Fruit fly (Drosophila melanogaster) whole organism: Measurements from ENCODE around the gene Phae2.

Experiments
- CG8478 ChIP-seq: fragments of >200 bp; optimal IDR thresholded peaks from 2 replicates; lab custom pipeline; 2018; ENCODE audit warnings: inconsistent platforms
- Dll ChIP-seq: fragments of >200 bp; optimal IDR thresholded peaks from 2 replicates; lab custom pipeline; 2017
- EcR ChIP-seq, 2 experiments: fragments of >200 bp; optimal IDR thresholded peaks; 2 replicates each; lab custom pipeline; 2017; ENCODE audit warnings: missing biosample characterization in 2 of 2, missing genetic modification characterization in 2 of 2, missing genetic modification reagents in 2 of 2
- pan ChIP-seq: fragments of >200 bp; optimal IDR thresholded peaks from 2 replicates; lab custom pipeline; 2017
- psq ChIP-seq: fragments of >200 bp; optimal IDR thresholded peaks from 2 replicates; lab custom pipeline; 2017
- usp ChIP-seq: fragments of >200 bp; optimal IDR thresholded peaks from 2 replicates; lab custom pipeline; 2017; ENCODE audit warnings: missing biosample characterization, missing genetic modification characterization, mixed read lengths

The Phae2 gene

DNA sequence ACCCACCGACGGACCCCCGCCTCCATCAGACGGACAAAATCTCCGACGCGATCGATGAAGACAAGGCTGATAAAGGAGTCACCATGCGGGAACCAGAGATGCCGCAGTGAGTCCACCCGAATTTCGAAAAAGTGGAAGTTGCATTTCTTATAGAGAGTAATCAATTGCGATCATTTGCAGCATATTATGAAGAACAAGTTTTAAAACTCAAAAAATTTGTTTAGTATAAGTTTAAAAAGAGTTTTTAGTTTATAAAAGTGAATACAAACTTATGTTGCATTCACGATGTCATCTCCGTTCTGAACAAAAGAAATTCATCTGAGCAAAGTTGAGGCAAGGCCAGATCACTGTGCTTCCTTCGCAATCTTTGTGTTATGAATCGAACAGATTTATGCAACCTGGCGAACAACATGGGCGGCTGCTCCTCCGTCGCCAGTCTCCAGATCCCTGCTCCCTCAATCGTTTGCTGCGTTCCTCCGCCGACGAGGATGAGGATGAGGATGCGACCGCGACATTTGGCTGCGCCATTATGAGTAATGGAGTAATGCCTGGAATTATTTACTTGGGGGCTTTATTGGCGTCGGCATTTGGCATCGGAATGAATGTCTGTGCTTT is 2.1 kb downstream of the Phae2 start:
- TF ChIP-seq Dll (lab: Kevin White, UChicago) (no peak), EcR (GFP tag; optimal IDR thresholded peaks at IDR 0.05; lab: Kevin White, UChicago) (no peak), usp (GFP tag; lab: Kevin White, UChicago) (no peak), pan (no peak), CG8478 (lab: Kevin White, UChicago) (no peak), psq (lab: Kevin White, UChicago) (no peak)

DNA sequence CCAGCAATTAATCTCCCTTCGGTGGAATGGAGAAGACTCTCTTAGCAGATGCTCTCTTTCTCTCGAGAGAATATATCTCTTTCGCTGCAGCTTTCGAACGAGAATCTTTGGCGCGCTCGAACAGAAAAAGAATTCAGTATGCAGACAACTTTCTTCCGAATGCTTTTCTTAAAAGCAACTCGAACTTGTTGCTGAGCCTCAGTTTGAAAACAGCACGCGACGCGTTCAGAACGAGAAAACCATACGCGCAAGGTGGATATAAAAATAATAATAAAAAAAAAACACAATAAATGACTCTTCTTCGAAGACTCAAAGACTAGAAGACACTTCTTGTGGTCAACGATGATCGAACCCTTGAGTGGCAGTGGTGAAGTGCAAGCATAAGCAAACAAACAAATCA is 3.2 kb downstream of the Phae2 start, which contains the start of gene CG17211:
TSS of gene CG17211 (plus strand) at position 202 of the 400 bp plus-strand sequence.
- TF ChIP-seq usp (GFP tag; lab: Kevin White, UChicago) (no peak), CG8478 (lab: Kevin White, UChicago) (no peak), pan (no peak), psq (lab: Kevin White, UChicago) (no peak), Dll (lab: Kevin White, UChicago) (no peak), EcR (GFP tag; optimal IDR thresholded peaks at IDR 0.05; lab: Kevin White, UChicago) (no peak)

DNA sequence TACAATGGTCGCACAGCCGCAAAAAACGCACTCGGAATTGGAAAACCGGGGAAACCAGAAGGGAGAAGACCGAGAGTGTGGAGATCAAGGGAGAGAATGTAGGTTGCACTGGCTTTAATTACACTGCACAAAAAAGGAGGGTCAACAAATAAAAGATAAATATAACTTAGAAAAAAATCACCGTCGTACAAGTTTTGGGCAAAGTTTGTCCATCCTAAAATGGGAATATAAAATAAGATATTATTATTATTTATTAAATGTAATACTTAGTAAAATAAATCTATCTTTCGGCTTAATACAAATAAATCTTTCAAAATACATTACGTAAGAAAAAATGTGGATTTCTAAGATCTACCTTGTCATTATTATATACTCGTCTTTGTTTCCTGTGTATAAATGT is 4.9 kb downstream of the Phae2 start:
- TF ChIP-seq CG8478 (lab: Kevin White, UChicago) (no peak), EcR (GFP tag; optimal IDR thresholded peaks at IDR 0.05; lab: Kevin White, UChicago) (no peak), usp (GFP tag; lab: Kevin White, UChicago) (no peak)

DNA sequence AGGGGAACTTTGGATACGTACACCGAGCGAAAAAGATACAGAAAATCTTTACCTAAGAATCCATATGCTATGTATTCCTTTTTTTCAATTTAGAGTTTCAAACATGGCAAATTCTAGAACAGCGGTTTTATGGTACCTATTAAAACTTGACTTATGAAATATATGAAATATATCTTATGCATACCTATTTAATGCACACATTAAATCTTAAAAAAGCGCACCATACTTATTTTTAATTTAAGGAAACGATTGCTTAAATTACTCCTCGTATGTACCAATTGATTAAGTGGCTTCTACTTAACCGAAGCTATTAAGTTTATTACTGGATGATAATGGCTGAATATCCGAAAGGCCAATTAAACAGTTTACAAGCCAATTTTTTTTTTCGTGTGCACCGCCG is 9.1 kb downstream of the Phae2 start:
- TF ChIP-seq EcR (GFP tag; optimal IDR thresholded peaks at IDR 0.05; lab: Kevin White, UChicago), result no peak
- no peak for TF ChIP-seq psq (lab: Kevin White, UChicago)
- no peak for TF ChIP-seq CG8478 (lab: Kevin White, UChicago)
- no peak for TF ChIP-seq usp (GFP tag; lab: Kevin White, UChicago)
- TF ChIP-seq pan, result no peak

DNA sequence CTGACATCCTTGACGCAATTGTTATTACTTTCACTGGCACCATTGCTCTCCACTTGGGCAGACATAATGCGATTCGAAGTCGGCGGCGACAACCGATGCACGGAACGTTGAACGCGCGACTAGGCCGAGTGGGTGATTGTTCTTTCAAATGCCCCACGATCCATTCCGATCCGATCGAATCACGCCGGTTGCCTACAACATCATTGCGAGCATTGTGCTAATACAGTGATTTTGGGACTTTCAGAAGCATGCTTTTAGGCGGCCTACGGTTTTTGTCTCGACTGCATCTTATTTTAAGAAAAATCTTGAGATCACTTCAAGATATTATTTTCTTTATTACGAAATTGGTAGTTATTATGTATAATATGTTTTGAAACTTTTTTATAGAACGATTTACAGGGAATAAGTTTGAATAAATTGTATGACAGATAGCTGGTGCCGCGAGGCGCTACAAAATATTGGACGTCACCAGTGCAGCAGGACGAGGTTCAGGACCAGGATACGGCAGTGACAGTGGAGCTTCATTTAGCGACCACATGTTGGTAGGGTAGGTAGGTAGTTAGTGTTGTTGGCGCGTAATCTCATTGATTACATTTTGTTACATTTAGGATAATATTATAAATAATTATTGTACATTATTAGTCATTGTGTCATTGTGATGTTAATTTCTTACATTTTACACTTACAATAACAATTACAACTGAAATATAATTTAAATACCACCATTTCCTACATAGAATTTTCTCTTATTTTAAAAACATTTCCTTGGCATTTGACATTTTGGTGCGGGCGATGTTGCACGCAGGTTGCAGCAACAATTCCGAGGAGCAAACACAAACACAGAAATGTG is 22.6 kb downstream of the Phae2 start, which contains the start of gene rho-6:
TSS of gene rho-6 (minus strand) at position 137 of the 850 bp plus-strand sequence.
- TF ChIP-seq pan (no peak), CG8478 (lab: Kevin White, UChicago) (no peak), psq (lab: Kevin White, UChicago) (no peak), Dll (lab: Kevin White, UChicago) (no peak)

DNA sequence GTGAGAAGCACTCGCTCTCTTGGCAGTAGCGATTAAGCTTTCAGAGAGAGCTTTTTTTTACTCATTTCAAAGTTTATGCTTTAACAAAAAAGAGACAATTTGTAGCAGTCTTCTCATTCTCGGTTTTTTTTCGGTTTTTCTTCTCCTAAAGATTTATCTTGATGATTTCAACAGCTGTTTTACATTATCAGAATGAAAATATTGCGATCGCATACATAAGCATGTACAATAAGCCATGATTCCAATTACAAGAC is 23.1 kb downstream of the Phae2 start:
- TF ChIP-seq psq (lab: Kevin White, UChicago), result no peak
- TF ChIP-seq CG8478 (lab: Kevin White, UChicago), result no peak
- no peak for TF ChIP-seq Dll (lab: Kevin White, UChicago)
- TF ChIP-seq usp (GFP tag; lab: Kevin White, UChicago), result no peak
- no peak for TF ChIP-seq pan
- no peak for TF ChIP-seq EcR (GFP tag; optimal IDR thresholded peaks at IDR 0.05; lab: Kevin White, UChicago)

DNA sequence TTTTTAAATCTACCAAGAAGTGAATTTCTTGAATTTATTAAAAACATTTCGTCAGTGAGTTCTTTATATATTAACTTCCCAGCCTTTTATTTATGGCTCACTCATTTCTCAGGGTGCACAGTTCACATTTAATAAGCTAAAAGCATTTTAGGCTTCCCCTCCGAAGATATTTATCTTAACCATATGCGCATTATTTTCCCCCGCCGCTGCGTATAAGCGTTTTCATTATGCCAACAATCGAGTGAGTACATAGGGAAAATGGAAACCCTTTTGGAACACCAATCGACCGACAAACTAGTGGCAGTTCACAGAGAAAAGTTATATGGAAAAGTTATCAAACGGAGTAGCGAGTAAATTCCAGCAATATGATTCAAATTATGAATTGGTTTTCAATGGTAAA is 26.8 kb downstream of the Phae2 start, which contains the start of gene Gr33a:
TSS of gene Gr33a (plus strand) at position 301 of the 400 bp plus-strand sequence.
- TF ChIP-seq EcR (GFP tag; optimal IDR thresholded peaks at IDR 0.05; lab: Kevin White, UChicago) (no peak), Dll (lab: Kevin White, UChicago) (no peak), psq (lab: Kevin White, UChicago) (no peak), CG8478 (lab: Kevin White, UChicago) (no peak), usp (GFP tag; lab: Kevin White, UChicago) (no peak), pan (no peak)

DNA sequence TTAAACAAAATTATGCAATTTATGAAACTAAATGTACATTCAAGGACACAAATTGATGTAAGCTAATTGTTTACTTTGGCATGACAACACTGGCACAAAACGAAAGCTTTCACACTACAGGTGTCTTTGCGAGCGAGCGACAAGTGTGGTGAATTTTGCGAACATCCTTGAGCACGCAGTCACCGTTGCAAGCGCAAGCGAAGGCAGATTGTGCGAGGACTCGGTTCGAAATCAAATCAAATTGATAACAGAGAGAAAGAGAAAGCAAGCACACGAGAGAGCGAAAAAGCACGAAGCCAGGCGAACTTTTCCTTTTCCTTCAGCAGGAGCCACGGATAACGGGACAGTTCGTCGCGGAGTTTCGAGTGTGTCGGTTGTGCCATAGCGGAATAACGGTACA is 31.5 kb downstream of the Phae2 start, which contains the start of gene CG31760:
TSS of gene CG31760 (plus strand) at position 342 of the 400 bp plus-strand sequence.
- TF ChIP-seq psq (lab: Kevin White, UChicago), result no peak
- TF ChIP-seq EcR (GFP tag; optimal IDR thresholded peaks at IDR 0.05; lab: Kevin White, UChicago), result no peak

DNA sequence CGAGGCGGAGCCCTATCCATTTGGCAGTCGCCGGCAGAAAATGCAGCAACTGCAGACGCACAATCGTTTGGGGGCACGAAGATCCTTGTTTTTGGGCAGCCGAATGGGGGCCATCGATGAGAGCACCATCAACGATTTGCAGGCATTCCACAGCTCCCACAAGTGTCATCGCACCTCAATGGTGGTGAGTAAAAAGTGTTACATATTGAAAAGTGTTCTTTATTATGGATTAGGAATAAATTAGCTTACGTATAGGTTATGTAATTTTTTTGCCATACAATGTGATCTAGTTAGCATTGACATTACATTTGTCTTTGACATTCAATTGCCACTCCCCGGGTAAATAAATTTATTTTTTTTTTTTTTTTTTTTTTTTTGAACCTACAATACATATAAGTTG is 50.6 kb downstream of the Phae2 start, which contains the start of gene CG31861:
TSS of gene CG31861 (plus strand) at position 301 of the 400 bp plus-strand sequence.
- TF ChIP-seq EcR (GFP tag; optimal IDR thresholded peaks at IDR 0.05; lab: Kevin White, UChicago) (no peak), psq (lab: Kevin White, UChicago) (no peak), usp (GFP tag; lab: Kevin White, UChicago) (no peak), Dll (lab: Kevin White, UChicago) (no peak), CG8478 (lab: Kevin White, UChicago) (no peak), pan (no peak)
